Worm (Caenorhabditis elegans): ENCODE results near the gene sto-2.

sto-2 gene

DNA sequence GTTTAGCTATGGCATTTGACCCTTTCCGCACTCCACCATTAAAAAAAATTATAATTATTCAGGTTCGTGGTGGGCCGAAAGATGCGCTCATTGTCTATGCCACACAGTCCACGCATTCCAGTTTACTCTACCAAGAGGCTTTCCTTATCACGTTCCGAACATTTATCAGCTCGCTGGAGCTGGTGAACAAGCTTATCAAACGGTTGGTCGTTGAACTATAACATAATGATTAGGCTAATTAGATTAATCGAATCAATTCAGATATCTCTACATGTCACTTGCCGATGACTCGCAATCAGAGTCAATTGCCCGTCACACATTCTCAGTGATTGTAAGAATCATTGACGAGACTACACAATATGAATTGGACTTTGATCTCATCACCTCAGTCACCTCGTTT lies 53.8 kb downstream of the sto-2 start:
- TF ChIP-seq egl-13 (tag; optimal IDR thresholded peaks at IDR 0.05), result no peak
- peak; percentile 37 for TF ChIP-seq elt-2 (tag; optimal IDR thresholded peaks at IDR 0.05)

DNA sequence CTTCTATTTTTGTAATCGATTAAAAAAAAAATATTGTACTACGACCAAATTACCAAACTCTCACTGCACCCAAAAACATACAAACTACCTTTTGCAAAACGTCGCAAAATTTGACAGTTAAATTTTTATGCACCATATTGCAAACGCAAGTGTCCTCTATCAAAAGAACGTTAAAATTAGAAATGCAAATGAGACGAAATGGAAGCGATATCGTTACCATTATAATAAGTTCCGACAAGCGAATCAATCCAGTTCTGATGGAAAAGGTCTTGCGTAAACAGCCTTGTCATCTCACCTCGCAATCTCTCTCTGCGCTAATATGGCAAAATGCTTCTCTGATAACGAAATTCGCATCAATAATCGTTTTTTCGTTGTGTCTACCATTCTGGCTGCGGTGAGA lies 55.1 kb downstream of the sto-2 start:
- TF ChIP-seq elt-3 (tag; optimal IDR thresholded peaks at IDR 0.05) (peak in 1 of 6 experiments; percentile 2), sup-37 (GFP tag; optimal IDR thresholded peaks at IDR 0.05) (no peak)

DNA sequence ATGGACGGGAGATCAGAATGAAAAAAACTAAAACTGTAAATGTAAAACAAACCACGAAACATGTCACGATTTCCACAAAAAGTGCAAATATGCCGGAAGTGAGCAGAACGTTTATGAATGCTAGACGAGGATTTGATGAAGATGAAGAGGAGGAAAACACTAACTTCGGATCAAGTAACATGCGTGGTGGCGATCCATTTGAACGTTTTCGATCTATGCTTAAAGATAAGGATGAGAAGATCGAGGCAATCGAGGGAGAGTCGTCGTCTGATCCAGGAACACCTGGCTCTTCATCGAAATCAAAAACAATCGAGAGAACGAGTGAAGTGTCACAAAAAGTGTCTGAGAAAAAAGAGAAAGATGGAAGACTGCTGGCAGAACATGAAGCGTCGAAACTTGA lies 57.8 kb downstream of the sto-2 start:
- TF ChIP-seq dpl-1 (GFP tag; optimal IDR thresholded peaks at IDR 0.05) (no peak), tbx-2 (tag; optimal IDR thresholded peaks at IDR 0.05) (no peak), zag-1 (tag; optimal IDR thresholded peaks at IDR 0.05) (no peak), ceh-63 (GFP tag; optimal IDR thresholded peaks at IDR 0.05) (no peak), sox-4 (tag; optimal IDR thresholded peaks at IDR 0.05) (no peak), alr-1 (tag; optimal IDR thresholded peaks at IDR 0.05; ENCODE audit: borderline replicate concordance) (no peak), lin-35 (GFP tag; optimal IDR thresholded peaks at IDR 0.05) (no peak), hlh-4 (tag; optimal IDR thresholded peaks at IDR 0.05) (no peak), nhr-84 (tag; optimal IDR thresholded peaks at IDR 0.05) (no peak), fkh-4 (tag; optimal IDR thresholded peaks at IDR 0.05; ENCODE audit: borderline replicate concordance) (no peak), F16B12.6 (tag; optimal IDR thresholded peaks at IDR 0.05) (no peak), unc-86 (tag; optimal IDR thresholded peaks at IDR 0.05) (no peak), lin-39 (tag; optimal IDR thresholded peaks at IDR 0.05) (no peak), nhr-28 (tag; optimal IDR thresholded peaks at IDR 0.05) (no peak), nhr-71 (tag; optimal IDR thresholded peaks at IDR 0.05) (no peak)

DNA sequence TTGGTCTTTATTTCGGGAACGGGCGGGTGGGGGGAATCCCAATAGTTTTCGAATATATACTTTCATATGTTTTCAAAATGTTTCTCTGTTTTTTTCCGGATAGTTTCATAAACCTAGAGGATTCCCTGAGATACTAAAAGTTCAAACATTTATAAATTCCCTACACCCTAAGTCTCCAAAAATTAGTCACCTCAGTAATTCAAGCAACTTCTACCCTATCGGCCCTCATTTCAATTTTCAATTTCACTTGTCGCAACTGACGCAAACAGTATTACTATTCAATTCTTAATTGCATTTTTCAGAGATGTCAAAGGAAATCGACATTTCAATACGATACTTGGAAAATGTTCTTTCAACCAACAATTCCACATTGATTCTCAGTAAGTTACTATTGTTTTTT lies 59.2 kb downstream of the sto-2 start, which contains the start of gene Y34B4A.4:
Gene Y34B4A.4 (plus strand): TSS at position 301 of the 400 bp plus-strand sequence.
- no peak for TF ChIP-seq isw-1 (GFP tag; IDR thresholded peaks at IDR 0.05)

DNA sequence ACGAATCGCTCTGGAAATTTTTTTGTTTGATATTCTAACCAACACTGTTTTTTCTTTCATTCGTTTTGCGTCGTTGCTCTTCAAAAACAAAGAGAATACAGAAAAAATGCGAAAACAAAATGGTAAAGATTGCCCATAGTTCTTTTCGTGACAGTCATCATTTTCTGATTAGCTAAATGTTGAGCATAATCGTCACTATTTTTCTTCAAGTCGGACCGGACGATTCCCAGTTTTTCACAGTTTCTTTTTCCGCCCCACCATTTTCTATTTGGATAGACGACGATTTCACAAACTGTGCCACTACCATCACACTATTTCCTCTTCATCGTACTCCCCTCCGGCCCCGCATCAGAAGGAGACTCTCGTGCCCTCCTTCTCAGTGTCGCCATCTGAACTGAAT lies 59.6 kb downstream of the sto-2 start:
- TF ChIP-seq dsc-1 (tag; optimal IDR thresholded peaks at IDR 0.05) (peak; percentile 9), pax-3 (tag; optimal IDR thresholded peaks at IDR 0.05) (no peak)

DNA sequence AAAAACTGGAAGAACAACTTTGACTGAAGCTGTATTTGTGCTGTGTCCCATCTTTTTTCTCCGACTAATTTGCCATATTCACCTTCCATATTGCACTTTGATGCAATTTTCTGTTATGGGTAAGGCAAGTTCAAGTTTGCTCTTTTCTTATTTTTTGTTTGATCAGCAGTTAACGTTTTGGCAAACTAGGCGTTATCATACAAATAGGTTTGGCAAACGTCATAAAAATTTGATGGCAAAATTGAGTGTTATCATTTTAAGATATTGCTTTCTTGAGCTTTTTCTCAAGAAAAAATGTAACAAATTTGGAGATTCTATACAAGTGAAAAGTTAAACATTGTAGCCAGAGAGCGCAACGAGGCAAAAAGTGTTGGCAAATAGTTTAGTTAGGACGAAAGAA lies 61.2 kb downstream of the sto-2 start:
- no peak for TF ChIP-seq nhr-77 (tag; optimal IDR thresholded peaks at IDR 0.05)
- TF ChIP-seq tlp-1 (tag; optimal IDR thresholded peaks at IDR 0.05), result peak; percentile 6
- peak; percentile 31 for TF ChIP-seq elt-2 (tag; optimal IDR thresholded peaks at IDR 0.05)

DNA sequence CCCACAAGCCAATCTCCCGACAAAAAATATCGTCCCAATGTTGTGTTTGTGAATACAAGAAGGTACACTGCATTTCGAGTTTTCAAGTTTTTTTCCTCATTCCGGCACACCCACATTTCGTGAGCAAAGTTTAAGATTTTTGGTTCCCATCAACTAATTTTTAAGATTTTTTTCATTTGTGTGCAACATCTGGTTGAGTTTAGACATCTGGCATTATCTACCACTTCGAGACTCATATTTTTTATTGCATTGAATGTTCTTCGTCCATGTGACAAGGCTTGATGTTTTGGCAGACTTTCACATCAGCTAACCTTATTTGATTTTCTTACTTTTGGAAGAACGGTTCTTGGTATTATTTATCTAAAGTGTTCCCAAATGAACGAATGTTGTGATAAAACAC lies 62.8 kb downstream of the sto-2 start:
- peak; percentile 86 for TF ChIP-seq fkh-4 (tag; optimal IDR thresholded peaks at IDR 0.05; ENCODE audit: borderline replicate concordance)
- TF ChIP-seq dsc-1 (tag; optimal IDR thresholded peaks at IDR 0.05), result peak; percentile 97
- TF ChIP-seq nhr-20 (tag; optimal IDR thresholded peaks at IDR 0.05), result no peak
- TF ChIP-seq ztf-11 (tag; optimal IDR thresholded peaks at IDR 0.05), result no peak

Measured in whole organism, L1 larva.